Fruit fly (Drosophila melanogaster): ENCODE data around the gene Nlp.

- peak; percentile 60; the same call in 1 of the 2 replicates for TF ChIP-seq CG11247 (GFP tag; IDR thresholded peaks at IDR 0.05)
- TF ChIP-seq Dbx (GFP tag; IDR thresholded peaks at IDR 0.05), result peak; percentile 80
- TF ChIP-seq CG32767 (GFP tag; IDR thresholded peaks at IDR 0.05), result peak; percentile 38; the same call in 1 of the 2 replicates
- TF ChIP-seq ftz-f1 (GFP tag; optimal IDR thresholded peaks at IDR 0.05), result no peak
- peak; percentile 69 for TF ChIP-seq Blimp-1 (GFP tag; optimal IDR thresholded peaks at IDR 0.05)
- no peak for TF ChIP-seq pan (optimal IDR thresholded peaks at IDR 0.05)
- TF ChIP-seq pan (GFP tag; optimal IDR thresholded peaks at IDR 0.05 in 1 of 2, IDR thresholded peaks at IDR 0.05 in 1 of 2), result peak in 1 of 2 experiments; percentile 80
- TF ChIP-seq amos (GFP tag; IDR thresholded peaks at IDR 0.05; ENCODE audit: partially characterized antibody), result no peak
- TF ChIP-seq Hand (GFP tag; optimal IDR thresholded peaks at IDR 0.05), result peak; percentile 17
- TF ChIP-seq CG15011 (GFP tag; optimal IDR thresholded peaks at IDR 0.05), result peak; percentile 40
- TF ChIP-seq cato (GFP tag; optimal IDR thresholded peaks at IDR 0.05; ENCODE audit: borderline replicate concordance), result no peak
- peak; percentile 21 for TF ChIP-seq CG34376 (GFP tag; optimal IDR thresholded peaks at IDR 0.05)
- TF ChIP-seq CG1024 (GFP tag; IDR thresholded peaks at IDR 0.05), result no peak
These were observed 21.5 kb upstream of the Nlp start, which contains the start of gene CG7896 for dm6 chr3R:29983073-29983544.

Data from whole organism, embryonic.